Fruit fly (Drosophila melanogaster) whole organism, embryonic: ENCODE data around the gene CG4115.

ENCODE experiments used
- CG1024 ChIP-seq: fragments of 200-800 bp; sonication (Bioruptor generic); IDR thresholded peaks from 2 replicates; pipeline ENCODE4 v1.3.6; 2022; ENCODE audit warnings: missing biosample characterization, missing genetic modification characterization
- CG10321 ChIP-seq: fragments of 200-800 bp; sonication (Bioruptor generic); IDR thresholded peaks from 2 replicates; pipeline ENCODE4 v1.3.6; 2022; ENCODE audit warnings: missing biosample characterization, missing genetic modification characterization
- CG13624 ChIP-seq: fragments of 200-800 bp; sonication (Bioruptor generic); optimal IDR thresholded peaks from 2 replicates; lab custom pipeline; 2016; ENCODE audit warnings: missing biosample characterization, missing genetic modification characterization
- CG4360 ChIP-seq: fragments of 200-800 bp; sonication (Bioruptor generic); IDR thresholded peaks from 2 replicates; pipeline ENCODE4 v1.3.6; 2022; ENCODE audit warnings: missing biosample characterization, missing genetic modification characterization
- E2f2 ChIP-seq: fragments of 200-800 bp; sonication (Bioruptor generic); IDR thresholded peaks from 2 replicates; pipeline ENCODE4 v1.3.6; 2022; ENCODE audit warnings: missing biosample characterization, missing genetic modification characterization
- NK7.1 ChIP-seq: fragments of 200-800 bp; sonication (Bioruptor generic); optimal IDR thresholded peaks from 3 replicates; lab custom pipeline; 2016; ENCODE audit warnings: missing biosample characterization, missing genetic modification characterization
- Xbp1 ChIP-seq: fragments of 200-800 bp; sonication (Bioruptor generic); optimal IDR thresholded peaks from 3 replicates; lab custom pipeline; 2016; ENCODE audit warnings: missing biosample characterization, mild to moderate bottlenecking, missing genetic modification characterization
- az2 ChIP-seq: fragments of 200-800 bp; sonication (Bioruptor generic); optimal IDR thresholded peaks from 3 replicates; lab custom pipeline; 2016; ENCODE audit warnings: missing biosample characterization, missing genetic modification characterization
- bcd ChIP-seq: fragments of 200-800 bp; sonication (Bioruptor generic); optimal IDR thresholded peaks from 2 replicates; lab custom pipeline; 2017; ENCODE audit warnings: missing biosample characterization, mild to moderate bottlenecking, missing genetic modification characterization
- dmrt11E ChIP-seq: fragments of 200-800 bp; sonication (Bioruptor generic); optimal IDR thresholded peaks from 3 replicates; lab custom pipeline; 2018; ENCODE audit warnings: missing biosample characterization, mild to moderate bottlenecking, missing genetic modification characterization, moderate library complexity
- ewg ChIP-seq: fragments of 200-800 bp; sonication (Bioruptor generic); optimal IDR thresholded peaks from 3 replicates; lab custom pipeline; 2017; ENCODE audit warnings: mild to moderate bottlenecking, missing biosample characterization, missing genetic modification reagents, missing genetic modification characterization
- zfh1 ChIP-seq: fragments of 200-800 bp; sonication (Bioruptor generic); IDR thresholded peaks from 3 replicates; pipeline ENCODE4 v1.3.6; 2022; ENCODE audit warnings: missing biosample characterization, missing genetic modification characterization

dm6 chr3R:12344914-12345549 lies 14.8 kb upstream of the CG4115 start:
- no peak for TF ChIP-seq NK7.1 (GFP tag; lab: Kevin White, UChicago)
- TF ChIP-seq CG4360, result no peak
- no peak for TF ChIP-seq CG1024
- TF ChIP-seq az2 (GFP tag; lab: Kevin White, UChicago), result no peak
- no peak for TF ChIP-seq Xbp1 (GFP tag; lab: Kevin White, UChicago)
- no peak for TF ChIP-seq E2f2 (GFP tag; lab: Robert Waterston, UW)
- no peak for TF ChIP-seq dmrt11E (tag; lab: Kevin White, UChicago)
- no peak for TF ChIP-seq bcd (GFP tag; lab: Kevin White, UChicago)
- TF ChIP-seq CG10321 (GFP tag; lab: Robert Waterston, UW), result no peak
- no peak for TF ChIP-seq CG13624 (GFP tag; lab: Kevin White, UChicago)
- TF ChIP-seq zfh1, result no peak
- no peak for TF ChIP-seq ewg
